Worm (Caenorhabditis elegans) whole organism, L1 larva: ENCODE measurements around the gene F49E8.6.

Experiments used
- C04F5.9 ChIP-seq: sonication (generic microtip); optimal IDR thresholded peaks from 2 replicates; lab custom pipeline; 2016; ENCODE audit warnings: missing genetic modification characterization, missing compliant biosample characterization
- C34B4.2 ChIP-seq: sonication (generic microtip); optimal IDR thresholded peaks from 2 replicates; lab custom pipeline; 2017; ENCODE audit warnings: mild to moderate bottlenecking, missing genetic modification characterization, missing compliant biosample characterization
- F16B12.6 ChIP-seq: fragments of 150-350 bp; optimal IDR thresholded peaks from 2 replicates; lab custom pipeline; 2014; ENCODE audit warnings: missing biosample characterization, missing genetic modification characterization
- Y116A8C.19 ChIP-seq: sonication (generic microtip); optimal IDR thresholded peaks from 2 replicates; lab custom pipeline; 2016; ENCODE audit warnings: missing compliant biosample characterization, missing genetic modification characterization, borderline replicate concordance
- alr-1 ChIP-seq: fragments of 200-800 bp; sonication (Bioruptor generic); optimal IDR thresholded peaks from 2 replicates; lab custom pipeline; 2018; ENCODE audit warnings: borderline replicate concordance, mild to moderate bottlenecking, missing genetic modification characterization, missing compliant biosample characterization
- ama-1 ChIP-seq: fragments of 150-350 bp; optimal IDR thresholded peaks from 2 replicates; lab custom pipeline; 2014
- blmp-1 ChIP-seq: fragments of 150-350 bp; optimal IDR thresholded peaks from 2 replicates; lab custom pipeline; 2014; ENCODE audit warnings: missing biosample characterization, missing genetic modification characterization
- ceh-82 ChIP-seq, 3 experiments: fragments of 150-350 bp in 1 of 3; sonication (generic microtip) in 2 of 3; optimal IDR thresholded peaks; 2 replicates each; lab custom pipeline; 2014 to 2017; ENCODE audit warnings: missing biosample characterization in 3 of 3, missing genetic modification characterization in 3 of 3
- ceh-90 ChIP-seq: sonication (generic microtip); optimal IDR thresholded peaks from 2 replicates; lab custom pipeline; 2016; ENCODE audit warnings: missing genetic modification characterization, missing compliant biosample characterization
- efl-1 ChIP-seq, 4 experiments: fragments of 150-350 bp; optimal IDR thresholded peaks in 3 of 4; peaks in 1 of 4; 1 replicate in 1 of 4; 2 replicates in 3 of 4; lab custom pipeline; 2014; ENCODE audit warnings: missing biosample characterization in 2 of 4, missing genetic modification characterization in 2 of 4, missing genetic modification reagents in 2 of 4
- efl-3 ChIP-seq: fragments of 200-800 bp; sonication (Bioruptor generic); optimal IDR thresholded peaks from 2 replicates; lab custom pipeline; 2018; ENCODE audit warnings: mild to moderate bottlenecking, missing genetic modification characterization, missing compliant biosample characterization
- egl-13 ChIP-seq: sonication (generic microtip); optimal IDR thresholded peaks from 2 replicates; lab custom pipeline; 2016; ENCODE audit warnings: missing genotype, missing genetic modification reagents, missing genetic modification characterization, missing compliant biosample characterization
- egl-27 ChIP-seq, 2 experiments: fragments of 150-350 bp in 1 of 2; sonication (generic microtip); optimal IDR thresholded peaks; 3 replicates each; lab custom pipeline; 2017 to 2018; ENCODE audit warnings: missing biosample characterization in 2 of 2, missing genetic modification characterization in 2 of 2, missing genetic modification reagents in 2 of 2
- fkh-10 ChIP-seq: sonication (generic microtip); optimal IDR thresholded peaks from 2 replicates; lab custom pipeline; 2017; ENCODE audit warnings: missing biosample characterization, missing genetic modification reagents, missing genetic modification characterization
- hlh-17 ChIP-seq: fragments of 200-800 bp; sonication (Bioruptor generic); optimal IDR thresholded peaks from 2 replicates; lab custom pipeline; 2018; ENCODE audit warnings: missing genetic modification characterization, mild to moderate bottlenecking, missing compliant biosample characterization, moderate library complexity, borderline replicate concordance
- hpl-2 ChIP-seq: fragments of 150-350 bp; optimal IDR thresholded peaks from 2 replicates; lab custom pipeline; 2014; ENCODE audit warnings: missing biosample characterization, missing genetic modification reagents, missing genetic modification characterization
- jun-1 ChIP-seq: fragments of 150-350 bp; optimal IDR thresholded peaks from 2 replicates; lab custom pipeline; 2014; ENCODE audit warnings: missing biosample characterization, missing genetic modification reagents, missing genetic modification characterization
- lin-14 ChIP-seq: fragments of 200-800 bp; sonication (Bioruptor generic); optimal IDR thresholded peaks from 2 replicates; lab custom pipeline; 2018; ENCODE audit warnings: mild to moderate bottlenecking, missing genetic modification characterization, moderate library complexity, missing compliant biosample characterization
- lin-35 ChIP-seq, 2 experiments: fragments of 150-350 bp; optimal IDR thresholded peaks; 2 replicates each; lab custom pipeline; 2014; ENCODE audit warnings: missing biosample characterization in 2 of 2, missing genetic modification characterization in 2 of 2, missing genetic modification reagents in 2 of 2
- lir-3 ChIP-seq: sonication (generic microtip); optimal IDR thresholded peaks from 2 replicates; lab custom pipeline; 2016; ENCODE audit warnings: mild to moderate bottlenecking, missing genetic modification characterization, moderate library complexity, missing compliant biosample characterization; ENCODE audit not compliant: poor library complexity
- lsy-2 ChIP-seq, 2 experiments: fragments of 150-350 bp; optimal IDR thresholded peaks; 2 replicates each; lab custom pipeline; 2014; ENCODE audit warnings: missing biosample characterization in 2 of 2, missing genetic modification characterization in 2 of 2
- mef-2 ChIP-seq: fragments of 150-350 bp; optimal IDR thresholded peaks from 2 replicates; lab custom pipeline; 2014; ENCODE audit warnings: missing biosample characterization, missing genetic modification characterization
- mep-1 ChIP-seq: fragments of 150-350 bp; optimal IDR thresholded peaks from 2 replicates; lab custom pipeline; 2014; ENCODE audit warnings: missing biosample characterization, missing genetic modification characterization
- nhr-11 ChIP-seq: fragments of 150-350 bp; optimal IDR thresholded peaks from 2 replicates; lab custom pipeline; 2014; ENCODE audit warnings: missing biosample characterization, missing genetic modification characterization
- nhr-237 ChIP-seq: fragments of 150-350 bp; optimal IDR thresholded peaks from 2 replicates; lab custom pipeline; 2014; ENCODE audit warnings: missing biosample characterization, missing genetic modification characterization
- nhr-90 ChIP-seq: sonication (generic microtip); optimal IDR thresholded peaks from 2 replicates; lab custom pipeline; 2016; ENCODE audit warnings: mild to moderate bottlenecking, missing genetic modification characterization, missing compliant biosample characterization; ENCODE audit not compliant: poor library complexity
- pqm-1 ChIP-seq: sonication (generic microtip); optimal IDR thresholded peaks from 3 replicates; lab custom pipeline; 2017; ENCODE audit warnings: missing biosample characterization, missing genetic modification characterization
- skn-1 ChIP-seq: fragments of 150-350 bp; optimal IDR thresholded peaks from 2 replicates; lab custom pipeline; 2014; ENCODE audit warnings: missing biosample characterization, missing genetic modification characterization
- snu-23 ChIP-seq: sonication (generic microtip); optimal IDR thresholded peaks from 2 replicates; lab custom pipeline; 2016; ENCODE audit warnings: missing genetic modification characterization, missing compliant biosample characterization
- sptf-1 ChIP-seq: fragments of 150-350 bp; optimal IDR thresholded peaks from 2 replicates; lab custom pipeline; 2014; ENCODE audit warnings: missing biosample characterization, missing genetic modification characterization
- sup-37 ChIP-seq: fragments of 200-800 bp; sonication (Bioruptor generic); optimal IDR thresholded peaks from 2 replicates; lab custom pipeline; 2018; ENCODE audit warnings: mild to moderate bottlenecking, missing genetic modification characterization, missing compliant biosample characterization
- swsn-7 ChIP-seq: sonication (generic microtip); optimal IDR thresholded peaks from 2 replicates; lab custom pipeline; 2016; ENCODE audit warnings: missing genetic modification characterization, missing compliant biosample characterization
- tbx-2 ChIP-seq: sonication (generic microtip); optimal IDR thresholded peaks from 2 replicates; lab custom pipeline; 2016; ENCODE audit warnings: missing genetic modification characterization, missing compliant biosample characterization
- unc-130 ChIP-seq: fragments of 150-350 bp; optimal IDR thresholded peaks from 2 replicates; lab custom pipeline; 2017; ENCODE audit warnings: missing biosample characterization, missing genetic modification characterization, inconsistent platforms
- unc-86 ChIP-seq: sonication (generic microtip); optimal IDR thresholded peaks from 2 replicates; lab custom pipeline; 2016; ENCODE audit warnings: missing genetic modification characterization, missing compliant biosample characterization
- vab-15 ChIP-seq: sonication (generic microtip); optimal IDR thresholded peaks from 2 replicates; lab custom pipeline; 2017; ENCODE audit warnings: missing genotype, mild to moderate bottlenecking, missing genetic modification characterization, missing compliant biosample characterization
- zag-1 ChIP-seq: fragments of 150-350 bp; optimal IDR thresholded peaks from 2 replicates; lab custom pipeline; 2014; ENCODE audit warnings: missing biosample characterization, missing genetic modification characterization
- ztf-11 ChIP-seq, 2 experiments: sonication (generic microtip); optimal IDR thresholded peaks; 2 replicates each; lab custom pipeline; 2016 to 2017; ENCODE audit warnings: missing genetic modification characterization in 2 of 2, missing biosample characterization in 1 of 2, missing compliant biosample characterization in 1 of 2
- ztf-4 ChIP-seq: fragments of 150-350 bp; optimal IDR thresholded peaks from 2 replicates; lab custom pipeline; 2014; ENCODE audit warnings: missing biosample characterization, missing genetic modification characterization

F49E8.6 gene

DNA sequence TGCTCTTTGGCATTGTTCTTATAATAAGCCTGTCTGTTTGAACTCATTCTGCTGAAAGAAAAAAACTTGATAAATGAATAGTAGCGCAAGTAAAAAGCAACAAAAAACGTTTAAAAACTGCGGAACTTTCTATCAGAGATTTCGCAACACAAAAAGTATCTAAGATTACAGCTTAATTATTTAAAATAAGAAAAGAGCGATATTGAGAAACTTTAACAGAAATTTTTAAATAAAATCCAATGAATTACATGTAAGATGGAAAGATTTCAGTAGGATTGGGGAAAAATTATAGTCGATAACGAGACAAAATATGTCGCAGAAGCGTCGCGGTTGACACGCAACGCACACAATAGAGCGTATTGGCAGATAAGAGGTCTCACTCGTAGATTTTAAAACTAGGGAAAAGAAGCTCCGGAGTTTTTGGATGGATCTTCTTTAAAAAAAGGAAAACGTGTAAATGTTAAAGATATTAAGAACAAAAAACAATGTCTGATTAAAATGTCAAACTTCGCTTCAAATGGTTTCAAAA lies 7.2 kb upstream of the F49E8.6 start, which contains the start of gene ima-3 (continued):
- no peak for TF ChIP-seq egl-13 (tag; lab: Kevin White, UChicago)
- TF ChIP-seq C04F5.9 (tag; lab: Kevin White, UChicago), result no peak
- TF ChIP-seq egl-27 (tag; optimal IDR thresholded peaks at IDR 0.05; lab: Kevin White, UChicago), result no peak
- TF ChIP-seq sup-37 (GFP tag; lab: Kevin White, UChicago), result no peak
- TF ChIP-seq skn-1, result peak; percentile 22
- TF ChIP-seq ztf-4, result no peak
- no peak for TF ChIP-seq C34B4.2 (tag; lab: Kevin White, UChicago)
- no peak for TF ChIP-seq hlh-17
- TF ChIP-seq ceh-82 (tag; optimal IDR thresholded peaks at IDR 0.05; lab: Kevin White, UChicago), result peak in 1 of 3 experiments; percentile 42

DNA sequence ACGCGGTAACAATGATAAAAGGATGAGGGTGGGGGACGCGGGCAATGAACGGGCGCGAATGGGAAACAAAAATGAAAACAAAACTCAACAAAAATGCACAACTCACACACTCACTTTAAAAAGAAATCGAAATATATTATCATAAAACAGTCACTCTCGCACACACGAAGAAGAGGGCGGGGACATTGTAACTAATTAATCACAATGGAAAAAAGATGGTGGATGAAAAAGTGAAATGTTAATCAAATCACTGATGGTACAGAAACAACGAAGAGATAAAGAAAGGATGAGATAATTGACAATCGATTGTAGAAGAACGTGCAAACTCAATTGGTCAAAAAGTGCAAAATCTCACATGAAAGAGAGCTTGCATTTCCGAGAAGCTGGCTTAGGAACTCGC lies 4.8 kb upstream of the F49E8.6 start:
- no peak for TF ChIP-seq egl-27 (tag; optimal IDR thresholded peaks at IDR 0.05; lab: Kevin White, UChicago)
- no peak for TF ChIP-seq unc-86 (tag; lab: Kevin White, UChicago)
- TF ChIP-seq swsn-7 (tag; lab: Kevin White, UChicago), result no peak
- TF ChIP-seq blmp-1, result peak; percentile 45
- TF ChIP-seq mep-1 (tag; lab: Kevin White, UChicago), result no peak
- no peak for TF ChIP-seq alr-1 (tag; lab: Kevin White, UChicago)
- TF ChIP-seq jun-1 (tag; lab: Kevin White, UChicago), result no peak

DNA sequence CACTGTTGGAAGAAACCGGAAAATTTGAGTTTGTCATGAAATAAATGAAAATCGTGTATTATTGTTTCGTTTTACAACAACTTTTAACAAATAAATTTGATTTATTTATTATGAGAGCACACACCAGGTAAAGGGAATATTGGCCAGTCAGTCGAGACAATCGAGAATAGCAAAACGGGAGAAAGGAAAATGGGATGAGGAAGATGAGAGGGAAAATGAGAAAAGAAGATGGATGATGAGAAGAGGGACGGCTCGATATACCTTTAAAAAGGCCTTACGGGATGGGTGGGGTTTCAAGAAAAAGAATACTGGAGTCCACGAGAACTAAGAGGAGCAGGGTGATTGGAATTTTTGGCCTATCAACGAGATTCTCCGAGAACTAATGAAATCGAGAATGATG lies 4.2 kb upstream of the F49E8.6 start:
- TF ChIP-seq ceh-90 (tag; lab: Kevin White, UChicago), result no peak
- no peak for TF ChIP-seq lsy-2 (tag; optimal IDR thresholded peaks at IDR 0.05; lab: Kevin White, UChicago)
- TF ChIP-seq unc-130 (tag; lab: Kevin White, UChicago), result no peak
- TF ChIP-seq pqm-1 (tag; lab: Kevin White, UChicago), result no peak
- TF ChIP-seq lin-14 (GFP tag; lab: Kevin White, UChicago), result no peak
- no peak for TF ChIP-seq nhr-90 (tag; lab: Kevin White, UChicago)
- TF ChIP-seq ama-1 (lab: Kevin White, UChicago), result no peak
- no peak for TF ChIP-seq nhr-11 (tag; lab: Kevin White, UChicago)
- TF ChIP-seq hpl-2, result no peak
- TF ChIP-seq alr-1 (tag; lab: Kevin White, UChicago), result no peak
- no peak for TF ChIP-seq nhr-237 (tag; lab: Kevin White, UChicago)
- no peak for TF ChIP-seq unc-86 (tag; lab: Kevin White, UChicago)
- TF ChIP-seq, all 84 proteins: peak for 0

DNA sequence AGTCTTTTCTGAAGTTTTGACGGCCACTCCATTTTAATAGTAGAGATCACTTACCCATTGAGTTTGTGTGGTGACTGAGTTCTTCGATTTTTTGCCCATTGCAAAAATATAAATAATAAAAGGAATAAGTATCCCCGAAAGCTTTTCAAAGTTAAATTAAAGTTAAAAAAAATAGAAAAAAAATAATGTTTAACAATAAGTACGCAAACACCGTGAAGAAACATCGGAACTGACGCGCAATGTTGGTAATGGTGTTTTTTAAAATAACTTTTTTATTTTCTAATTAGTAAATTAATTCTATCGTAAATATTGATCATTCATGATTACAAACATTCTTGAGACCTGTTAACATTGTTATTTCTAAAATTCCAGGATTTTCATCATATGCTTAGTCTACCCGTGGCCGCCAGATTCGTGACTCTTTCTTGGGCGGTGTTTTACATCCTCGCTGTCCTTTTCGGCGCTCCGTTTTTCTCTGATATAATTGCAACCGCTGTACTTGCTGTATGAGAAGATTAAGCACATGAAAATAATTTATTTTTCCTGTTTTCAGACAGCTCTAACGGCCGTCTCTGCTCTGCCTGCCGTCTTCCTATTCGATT lies 1.9 kb upstream of the F49E8.6 start, which contains the start of the genes F49E8.7, F49E8.8 and nprl-2:
Gene F49E8.7, minus strand, starts transcription at position 101 of the 602 bp plus-strand sequence.
Gene F49E8.8, plus strand, starts transcription at position 373 of the 602 bp plus-strand sequence.
Gene nprl-2, plus strand, starts transcription at position 552 of the 602 bp plus-strand sequence.
- TF ChIP-seq F16B12.6 (tag; lab: Kevin White, UChicago) (peak; percentile 61), efl-1 (optimal IDR thresholded peaks at IDR 0.05; lab: Kevin White, UChicago) (no peak), efl-1 (GFP tag; optimal IDR thresholded peaks at IDR 0.05 in 1 of 2; lab: Kevin White, UChicago) (peak in 1 of 2 experiments; percentile 22), ceh-82 (tag; optimal IDR thresholded peaks at IDR 0.05; lab: Kevin White, UChicago) (no peak), snu-23 (GFP tag; lab: Kevin White, UChicago) (no peak), nhr-90 (tag; lab: Kevin White, UChicago) (no peak), lin-35 (GFP tag; optimal IDR thresholded peaks at IDR 0.05; lab: Kevin White, UChicago) (no peak)

DNA sequence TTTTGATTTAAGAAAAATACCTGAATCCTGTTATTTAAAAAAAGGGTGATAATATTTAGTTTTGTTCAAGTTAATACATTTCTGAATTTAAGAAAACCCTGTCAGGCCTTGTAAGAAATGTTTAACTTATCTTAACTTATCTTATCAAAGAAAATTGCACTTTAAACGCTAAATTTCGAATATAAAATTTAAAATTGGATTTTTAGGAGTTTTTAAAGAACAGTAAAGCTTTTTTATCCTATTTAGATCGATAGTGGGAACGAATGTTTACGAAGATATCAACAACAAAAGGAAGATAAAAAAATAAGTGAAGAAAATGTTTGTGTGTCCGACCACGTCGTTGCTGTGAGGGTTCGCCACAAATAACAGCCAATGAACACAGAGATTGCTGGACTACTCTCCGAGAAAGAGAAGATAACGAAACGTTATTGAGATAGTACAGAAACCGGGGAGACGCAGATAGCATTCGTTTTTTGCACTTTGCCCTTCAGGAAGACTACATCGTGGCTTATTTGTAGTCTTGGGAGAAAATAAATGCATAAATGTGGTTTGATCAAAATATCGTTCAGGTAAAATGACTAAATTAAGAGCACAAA lies 1.4 kb downstream of the F49E8.6 start, which contains the start of gene dif-1:
Gene dif-1, minus strand, starts transcription at position 51 of the 596 bp plus-strand sequence.
- no peak for TF ChIP-seq hpl-2
- no peak for TF ChIP-seq C34B4.2 (tag; lab: Kevin White, UChicago)
- no peak for TF ChIP-seq efl-3
- no peak for TF ChIP-seq ceh-82 (tag; optimal IDR thresholded peaks at IDR 0.05; lab: Kevin White, UChicago)
- no peak for TF ChIP-seq lir-3 (tag; lab: Kevin White, UChicago)
- TF ChIP-seq Y116A8C.19 (tag; lab: Kevin White, UChicago), result no peak
- TF ChIP-seq zag-1 (tag; lab: Kevin White, UChicago), result no peak
- TF ChIP-seq blmp-1, result peak; percentile 56
- no peak for TF ChIP-seq mef-2 (tag; lab: Kevin White, UChicago)
- TF ChIP-seq skn-1, result no peak
- no peak for TF ChIP-seq vab-15 (tag; lab: Kevin White, UChicago)
- no peak for TF ChIP-seq sptf-1 (tag; lab: Kevin White, UChicago)
- TF ChIP-seq egl-13 (tag; lab: Kevin White, UChicago), result no peak
- no peak for TF ChIP-seq C04F5.9 (tag; lab: Kevin White, UChicago)
- TF ChIP-seq alr-1 (tag; lab: Kevin White, UChicago), result no peak
- peak; percentile 4 to 7 for TF ChIP-seq efl-1 (optimal IDR thresholded peaks at IDR 0.05; lab: Kevin White, UChicago)
- peak in 1 of 2 experiments; percentile 13 for TF ChIP-seq efl-1 (GFP tag; optimal IDR thresholded peaks at IDR 0.05 in 1 of 2; lab: Kevin White, UChicago)
- TF ChIP-seq ztf-11 (tag; optimal IDR thresholded peaks at IDR 0.05; lab: Kevin White, UChicago), result no peak
- TF ChIP-seq tbx-2, result no peak
- peak in 1 of 2 experiments; percentile 54 for TF ChIP-seq lin-35 (GFP tag; optimal IDR thresholded peaks at IDR 0.05; lab: Kevin White, UChicago)
- no peak for TF ChIP-seq fkh-10 (GFP tag; lab: Kevin White, UChicago)
